Fruit fly (Drosophila melanogaster) whole organism, embryonic: ENCODE measurements around the gene CG8326.

Experiments
- ATbp ChIP-seq: fragments of 200-800 bp; sonication (Bioruptor generic); optimal IDR thresholded peaks from 2 replicates; lab custom pipeline; 2017; ENCODE audit warnings: missing biosample characterization, mild to moderate bottlenecking, missing genetic modification characterization, missing genetic modification reagents
- Bteb2 ChIP-seq: fragments of 200-800 bp; sonication (Bioruptor generic); optimal IDR thresholded peaks from 2 replicates; lab custom pipeline; 2016; ENCODE audit warnings: missing biosample characterization, missing genetic modification characterization
- CG12071 ChIP-seq: fragments of 200-800 bp; sonication (Bioruptor generic); optimal IDR thresholded peaks from 3 replicates; lab custom pipeline; 2018; ENCODE audit warnings: missing biosample characterization, mild to moderate bottlenecking, missing genetic modification characterization
- CG12104 ChIP-seq: fragments of 200-800 bp; sonication (Bioruptor generic); optimal IDR thresholded peaks from 3 replicates; lab custom pipeline; 2016; ENCODE audit warnings: missing biosample characterization, missing genetic modification characterization
- CG12219 ChIP-seq: fragments of 200-800 bp; sonication (Bioruptor generic); optimal IDR thresholded peaks from 3 replicates; lab custom pipeline; 2018; ENCODE audit warnings: missing biosample characterization, mild to moderate bottlenecking, missing genetic modification characterization
- CG13894 ChIP-seq: fragments of 200-800 bp; sonication (Bioruptor generic); optimal IDR thresholded peaks from 3 replicates; lab custom pipeline; 2018; ENCODE audit warnings: missing biosample characterization, mild to moderate bottlenecking, missing genetic modification characterization, moderate library complexity
- CG15514 ChIP-seq: fragments of 200-800 bp; sonication (Bioruptor generic); optimal IDR thresholded peaks from 3 replicates; lab custom pipeline; 2017; ENCODE audit warnings: missing biosample characterization, missing genetic modification characterization, mild to moderate bottlenecking, moderate library complexity, missing genetic modification reagents
- CG17359 ChIP-seq: fragments of 200-800 bp; sonication (Bioruptor generic); optimal IDR thresholded peaks from 3 replicates; lab custom pipeline; 2018; ENCODE audit warnings: missing biosample characterization, mild to moderate bottlenecking, missing genetic modification characterization, moderate library complexity
- CG2199 ChIP-seq: fragments of 200-800 bp; sonication (Bioruptor generic); IDR thresholded peaks from 3 replicates; pipeline ENCODE4 v1.3.6; 2022; ENCODE audit warnings: missing biosample characterization, missing genetic modification characterization
- CG3163 ChIP-seq: fragments of 200-800 bp; sonication (Bioruptor generic); optimal IDR thresholded peaks from 3 replicates; lab custom pipeline; 2016; ENCODE audit warnings: missing biosample characterization, missing genetic modification characterization
- CG32532 ChIP-seq: fragments of 200-800 bp; sonication (Bioruptor generic); IDR thresholded peaks from 2 replicates; pipeline ENCODE4 v1.3.6; 2022; ENCODE audit warnings: missing biosample characterization, missing genetic modification characterization
- CG32767 ChIP-seq: fragments of 200-800 bp; sonication (Bioruptor generic); IDR thresholded peaks from 2 replicates; pipeline ENCODE4 v1.3.6; 2022; ENCODE audit warnings: missing biosample characterization, missing genetic modification characterization
- CG34376 ChIP-seq: fragments of 200-800 bp; sonication (Bioruptor generic); optimal IDR thresholded peaks from 2 replicates; lab custom pipeline; 2018; ENCODE audit warnings: missing biosample characterization, mild to moderate bottlenecking, missing genetic modification characterization
- CG3838 ChIP-seq: fragments of 200-800 bp; sonication (Bioruptor generic); optimal IDR thresholded peaks from 3 replicates; lab custom pipeline; 2016; ENCODE audit warnings: missing biosample characterization, missing genetic modification characterization
- CG4360 ChIP-seq: fragments of 200-800 bp; sonication (Bioruptor generic); IDR thresholded peaks from 2 replicates; pipeline ENCODE4 v1.3.6; 2022; ENCODE audit warnings: missing biosample characterization, missing genetic modification characterization
- CG8924 ChIP-seq: fragments of 200-800 bp; optimal IDR thresholded peaks from 3 replicates; lab custom pipeline; 2019; ENCODE audit warnings: missing biosample characterization, mild to moderate bottlenecking, missing genetic modification characterization, moderate library complexity
- CG9437 ChIP-seq: fragments of 200-800 bp; sonication (Bioruptor generic); optimal IDR thresholded peaks from 2 replicates; lab custom pipeline; 2018; ENCODE audit warnings: missing biosample characterization, mild to moderate bottlenecking, missing genetic modification characterization
- CHES-1-like ChIP-seq: fragments of 200-800 bp; sonication (Bioruptor generic); optimal IDR thresholded peaks from 2 replicates; lab custom pipeline; 2016; ENCODE audit warnings: missing biosample characterization, missing genetic modification characterization
- CrebB ChIP-seq: fragments of 200-800 bp; sonication (Bioruptor generic); optimal IDR thresholded peaks from 3 replicates; lab custom pipeline; 2018; ENCODE audit warnings: missing biosample characterization, mild to moderate bottlenecking, missing genetic modification characterization
- E2f2 ChIP-seq: fragments of 200-800 bp; sonication (Bioruptor generic); IDR thresholded peaks from 2 replicates; pipeline ENCODE4 v1.3.6; 2022; ENCODE audit warnings: missing biosample characterization, missing genetic modification characterization
- HmgZ ChIP-seq: fragments of 200-800 bp; sonication (Bioruptor generic); optimal IDR thresholded peaks from 2 replicates; lab custom pipeline; 2018; ENCODE audit warnings: missing biosample characterization, mild to moderate bottlenecking, missing genetic modification characterization
- Hr78 ChIP-seq, 2 experiments: fragments of 200-800 bp in 1 of 2; fragments of >200 bp in 1 of 2; sonication (Bioruptor generic) in 1 of 2; optimal IDR thresholded peaks; 2 replicates each; lab custom pipeline; 2017 to 2019; ENCODE audit warnings: missing biosample characterization in 2 of 2, missing genetic modification characterization in 2 of 2, mild to moderate bottlenecking in 1 of 2, moderate library complexity in 1 of 2
- Med ChIP-seq: fragments of 200-800 bp; sonication (Bioruptor generic); peaks from one replicate; lab custom pipeline; 2016; ENCODE audit warnings: missing biosample characterization, missing genetic modification characterization, mild to moderate bottlenecking, inconsistent platforms, moderate library complexity
- Myb ChIP-seq: fragments of 200-800 bp; sonication (Bioruptor generic); optimal IDR thresholded peaks from 2 replicates; lab custom pipeline; 2016; ENCODE audit warnings: missing biosample characterization, missing genetic modification characterization
- Nf-YC ChIP-seq: fragments of 200-800 bp; optimal IDR thresholded peaks from 3 replicates; lab custom pipeline; 2019; ENCODE audit warnings: missing biosample characterization, mild to moderate bottlenecking, missing genetic modification characterization, moderate library complexity
- Pdp1 ChIP-seq, 2 experiments: fragments of 200-800 bp; sonication (Bioruptor generic); optimal IDR thresholded peaks; 3 replicates each; lab custom pipeline; 2016; ENCODE audit warnings: missing biosample characterization in 2 of 2, missing genetic modification characterization in 2 of 2, mild to moderate bottlenecking in 1 of 2, moderate library complexity in 1 of 2
- Trl ChIP-seq, 3 experiments: fragments of >200 bp in 2 of 3; fragments of 200-800 bp in 1 of 3; sonication (Bioruptor generic) in 1 of 3; optimal IDR thresholded peaks; 2 replicates in 1 of 3; 3 replicates in 2 of 3; lab custom pipeline; 2016 to 2017; ENCODE audit warnings: missing biosample characterization in 1 of 3, missing genetic modification characterization in 1 of 3
- abd-A ChIP-seq: fragments of 200-800 bp; sonication (Bioruptor generic); optimal IDR thresholded peaks from 3 replicates; lab custom pipeline; 2019; ENCODE audit warnings: missing biosample characterization, mild to moderate bottlenecking, missing genetic modification characterization, moderate library complexity
- ash1 ChIP-seq: fragments of 200-800 bp; sonication (Bioruptor generic); optimal IDR thresholded peaks from 2 replicates; lab custom pipeline; 2018; ENCODE audit warnings: missing biosample characterization, mild to moderate bottlenecking, missing genetic modification characterization
- cg ChIP-seq: fragments of 200-800 bp; sonication (Bioruptor generic); optimal IDR thresholded peaks from 3 replicates; lab custom pipeline; 2019; ENCODE audit warnings: missing biosample characterization, mild to moderate bottlenecking, missing genetic modification characterization, moderate library complexity
- chinmo ChIP-seq: fragments of 200-800 bp; sonication (Bioruptor generic); IDR thresholded peaks from 4 replicates; pipeline ENCODE4 v1.3.6; 2022; ENCODE audit warnings: missing biosample characterization, missing genetic modification characterization; ENCODE audit not compliant: partially characterized antibody
- dati ChIP-seq: fragments of 200-800 bp; sonication (Bioruptor generic); IDR thresholded peaks from 2 replicates; pipeline ENCODE4 v1.3.6; 2022; ENCODE audit warnings: missing biosample characterization, missing genetic modification characterization
- fd102C ChIP-seq: fragments of 200-800 bp; sonication (Bioruptor generic); optimal IDR thresholded peaks from 2 replicates; lab custom pipeline; 2018; ENCODE audit warnings: missing biosample characterization, mild to moderate bottlenecking, missing genetic modification characterization, moderate library complexity
- grn ChIP-seq: fragments of 200-800 bp; sonication (Bioruptor generic); optimal IDR thresholded peaks from 3 replicates; lab custom pipeline; 2017; ENCODE audit warnings: missing biosample characterization, missing genetic modification characterization
- kni ChIP-seq: fragments of 200-800 bp; sonication (Bioruptor generic); optimal IDR thresholded peaks from 3 replicates; lab custom pipeline; 2017; ENCODE audit warnings: mild to moderate bottlenecking, missing biosample characterization, missing genetic modification reagents, missing genetic modification characterization
- lab ChIP-seq: fragments of 200-800 bp; sonication (Bioruptor generic); optimal IDR thresholded peaks from 3 replicates; lab custom pipeline; 2017; ENCODE audit warnings: missing biosample characterization, missing genetic modification characterization, mild to moderate bottlenecking, moderate library complexity, missing genetic modification reagents
- oc ChIP-seq: fragments of 200-800 bp; sonication (Bioruptor generic); optimal IDR thresholded peaks from 2 replicates; lab custom pipeline; 2018; ENCODE audit warnings: missing biosample characterization, mild to moderate bottlenecking, missing genetic modification characterization, moderate library complexity
- phol ChIP-seq: fragments of 200-800 bp; sonication (Bioruptor generic); optimal IDR thresholded peaks from 3 replicates; lab custom pipeline; 2018; ENCODE audit warnings: missing biosample characterization, mild to moderate bottlenecking, missing genetic modification characterization, moderate library complexity
- pros ChIP-seq: fragments of 200-800 bp; sonication (Bioruptor generic); optimal IDR thresholded peaks from 3 replicates; lab custom pipeline; 2019; ENCODE audit warnings: missing biosample characterization, mild to moderate bottlenecking, missing genetic modification characterization, moderate library complexity
- pum ChIP-seq: fragments of 200-800 bp; sonication (Bioruptor generic); optimal IDR thresholded peaks from 2 replicates; lab custom pipeline; 2016; ENCODE audit warnings: missing biosample characterization, missing genetic modification characterization
- sc ChIP-seq, 3 experiments: fragments of >200 bp in 2 of 3; fragments of 200-800 bp in 1 of 3; sonication (Bioruptor generic) in 1 of 3; optimal IDR thresholded peaks; 2 replicates in 2 of 3; 3 replicates in 1 of 3; lab custom pipeline; 2017; ENCODE audit warnings: mild to moderate bottlenecking in 1 of 3, missing biosample characterization in 1 of 3, missing genetic modification characterization in 1 of 3, missing genetic modification reagents in 1 of 3
- sens ChIP-seq: fragments of 200-800 bp; sonication (Bioruptor generic); peaks from one replicate; lab custom pipeline; 2016; ENCODE audit warnings: missing biosample characterization, missing genetic modification characterization
- sna ChIP-seq: fragments of 200-800 bp; sonication (Bioruptor generic); IDR thresholded peaks from 2 replicates; pipeline ENCODE4 v1.3.6; 2022; ENCODE audit warnings: missing biosample characterization, missing genetic modification characterization; ENCODE audit not compliant: partially characterized antibody
- sug ChIP-seq: fragments of 200-800 bp; optimal IDR thresholded peaks from 2 replicates; lab custom pipeline; 2019; ENCODE audit warnings: missing biosample characterization, mild to moderate bottlenecking, missing genetic modification characterization, moderate library complexity

The CG8326 gene

dm6 chrX:17659119-17659452 lies 29.8 kb upstream of the CG8326 start:
- no peak for TF ChIP-seq ATbp (GFP tag; lab: Kevin White, UChicago)
- TF ChIP-seq CG34376 (GFP tag; lab: Kevin White, UChicago), result peak; percentile 85
- TF ChIP-seq CG13894 (tag; lab: Kevin White, UChicago), result peak; percentile 10
- 0 out of 2 replicates have a peak, but pooled peaks have one; percentile 48 for TF ChIP-seq CG4360 (GFP tag; lab: Robert Waterston, UW)
- peak; percentile 24 for TF ChIP-seq HmgZ (tag; lab: Kevin White, UChicago)
- TF ChIP-seq sens (GFP tag; lab: Kevin White, UChicago), result peak; percentile 33
- TF ChIP-seq sug (tag; lab: Kevin White, UChicago), result peak; percentile 9
- TF ChIP-seq CG15514 (GFP tag; lab: Kevin White, UChicago), result peak; percentile 7
- TF ChIP-seq CG12219 (GFP tag; lab: Kevin White, UChicago), result no peak
- TF ChIP-seq CG8924 (tag; lab: Kevin White, UChicago), result peak; percentile 27
- no peak for TF ChIP-seq Bteb2
- peak; percentile 24 for TF ChIP-seq ash1 (GFP tag; lab: Kevin White, UChicago)
- TF ChIP-seq cg (GFP tag; lab: Kevin White, UChicago), result peak; percentile 38
- peak in 1 of 2 experiments; percentile 98 for TF ChIP-seq Pdp1 (GFP tag; optimal IDR thresholded peaks at IDR 0.05; lab: Kevin White, UChicago)
- TF ChIP-seq Med (GFP tag; lab: Kevin White, UChicago), result peak; percentile 51
- TF ChIP-seq fd102C (GFP tag; lab: Kevin White, UChicago), result no peak
- TF ChIP-seq pros (GFP tag; lab: Kevin White, UChicago), result peak; percentile 2

dm6 chrX:17658207-17659118 lies 29.2 kb upstream of the CG8326 start:
- TF ChIP-seq grn (GFP tag; lab: Kevin White, UChicago) (no peak), Nf-YC (tag; lab: Kevin White, UChicago) (peak; percentile 4), Trl (optimal IDR thresholded peaks at IDR 0.05; lab: Kevin White, UChicago) (peak; percentile 86 to 94), Trl (GFP tag; optimal IDR thresholded peaks at IDR 0.05; lab: Kevin White, UChicago) (no peak), oc (tag; lab: Kevin White, UChicago) (peak; percentile 30), pum (no peak), CG32532 (GFP tag; lab: Robert Waterston, UW) (peak; percentile 39; the same call in 1 of the 2 replicates), kni (peak; percentile 88), sc (optimal IDR thresholded peaks at IDR 0.05; lab: Kevin White, UChicago) (no peak), sc (GFP tag; optimal IDR thresholded peaks at IDR 0.05; lab: Kevin White, UChicago) (no peak), CG12104 (GFP tag; lab: Kevin White, UChicago) (peak; percentile 2), CG17359 (peak; percentile 4), abd-A (peak; percentile 36), E2f2 (GFP tag; lab: Robert Waterston, UW) (no peak), dati (GFP tag; lab: Robert Waterston, UW) (no peak), CG3838 (GFP tag; lab: Kevin White, UChicago) (peak; percentile 12), CrebB (no peak), CG2199 (GFP tag; lab: Robert Waterston, UW) (0 out of 3 replicates have a peak, but pooled peaks have one; percentile 24), sens (GFP tag; lab: Kevin White, UChicago) (peak; percentile 80), CG12071 (GFP tag; lab: Kevin White, UChicago) (peak; percentile 3), Hr78 (GFP tag; optimal IDR thresholded peaks at IDR 0.05; lab: Kevin White, UChicago) (peak in 1 of 2 experiments; percentile 98), CG9437 (no peak), CG3163 (GFP tag; lab: Kevin White, UChicago) (peak; percentile 19), CG12219 (GFP tag; lab: Kevin White, UChicago) (peak; percentile 6), sna (GFP tag; lab: Robert Waterston, UW) (0 out of 2 replicates have a peak, but pooled peaks have one; percentile 35), Pdp1 (GFP tag; optimal IDR thresholded peaks at IDR 0.05; lab: Kevin White, UChicago) (no peak), CHES-1-like (GFP tag; lab: Kevin White, UChicago) (peak; percentile 22), Myb (GFP tag; lab: Kevin White, UChicago) (no peak), phol (tag; lab: Kevin White, UChicago) (no peak), chinmo (GFP tag; lab: Robert Waterston, UW) (0 out of 4 replicates have a peak, but pooled peaks have one; percentile 66), lab (GFP tag; lab: Kevin White, UChicago) (peak; percentile 34), CG32767 (GFP tag; lab: Robert Waterston, UW) (0 out of 2 replicates have a peak, but pooled peaks have one; percentile 34)
